Worm (Caenorhabditis elegans): ENCODE results near the gene F31B12.4.

Gene F31B12.4

DNA sequence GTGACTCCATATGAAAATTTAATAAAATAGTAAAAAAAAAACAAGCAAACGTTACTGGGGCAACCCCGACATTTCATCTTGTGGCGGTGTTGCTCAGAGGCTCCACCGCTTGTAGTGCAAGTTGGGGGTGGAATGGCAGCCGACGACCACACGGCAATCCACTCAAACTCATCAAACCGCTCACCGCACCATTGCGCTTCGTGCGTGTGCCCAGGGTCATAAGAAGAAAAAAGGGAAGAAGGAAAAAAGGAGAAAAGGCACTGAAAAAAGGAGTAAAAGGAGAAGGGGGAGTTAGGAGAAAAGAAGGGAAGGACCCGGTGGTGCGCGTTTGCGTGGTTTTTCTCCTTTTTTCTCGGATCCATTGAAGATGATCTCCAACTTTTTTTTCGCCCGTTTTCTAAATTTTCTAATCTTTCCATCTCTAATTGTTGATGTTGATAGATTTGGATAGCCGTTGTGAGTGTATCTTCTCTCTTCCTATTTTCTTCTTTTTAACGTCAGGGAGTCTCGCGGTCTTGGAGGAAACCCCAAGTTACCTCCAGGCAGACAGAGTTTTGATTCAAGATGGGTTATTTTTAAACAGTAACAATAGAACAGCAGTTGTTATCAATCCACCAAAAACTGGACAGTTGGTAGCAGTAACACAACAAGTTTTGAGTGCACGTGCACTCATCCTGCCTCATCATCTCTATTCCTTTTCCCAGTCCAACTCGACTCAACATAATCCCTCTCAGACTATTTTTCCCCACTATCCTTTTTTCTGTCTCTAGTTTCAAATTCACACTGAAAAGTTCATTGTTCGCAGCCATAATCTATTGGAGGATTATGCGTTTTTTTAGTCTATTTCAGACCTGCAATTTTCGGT, 36.0 kb upstream of the F31B12.4 start:
- TF ChIP-seq mdl-1 (tag; optimal IDR thresholded peaks at IDR 0.05) (no peak), lin-14 (GFP tag; optimal IDR thresholded peaks at IDR 0.05) (peak; percentile 71), unc-98 (GFP tag; IDR thresholded peaks at IDR 0.05) (no peak), lin-35 (GFP tag; optimal IDR thresholded peaks at IDR 0.05) (peak in 1 of 2 experiments; percentile 2), vab-15 (tag; optimal IDR thresholded peaks at IDR 0.05) (no peak), jun-1 (tag; optimal IDR thresholded peaks at IDR 0.05) (peak; percentile 5), efl-3 (GFP tag; optimal IDR thresholded peaks at IDR 0.05) (no peak), nhr-84 (tag; optimal IDR thresholded peaks at IDR 0.05) (no peak), hpl-2 (GFP tag; optimal IDR thresholded peaks at IDR 0.05) (no peak), egl-13 (tag; optimal IDR thresholded peaks at IDR 0.05) (peak; percentile 40), snpc-4 (tag; optimal IDR thresholded peaks at IDR 0.05) (peak; percentile 3), fkh-8 (tag; optimal IDR thresholded peaks at IDR 0.05) (peak; percentile 61), dsc-1 (tag; optimal IDR thresholded peaks at IDR 0.05) (peak; percentile 44), ceh-8 (GFP tag; optimal IDR thresholded peaks at IDR 0.05) (peak; percentile 6), nhr-71 (tag; optimal IDR thresholded peaks at IDR 0.05) (peak; percentile 33), mab-9 (GFP tag; IDR thresholded peaks at IDR 0.05) (no peak), nhr-47 (tag; optimal IDR thresholded peaks at IDR 0.05) (peak; percentile 27), xbp-1 (tag; optimal IDR thresholded peaks at IDR 0.05) (no peak), snu-23 (GFP tag; optimal IDR thresholded peaks at IDR 0.05) (peak; percentile 22), alr-1 (tag; optimal IDR thresholded peaks at IDR 0.05; ENCODE audit: borderline replicate concordance) (no peak), nhr-85 (tag) (peak; percentile 89), nhr-19 (GFP tag; conservative IDR thresholded peaks at IDR 0.05) (no peak; the same call in 1 of the 2 replicates), blmp-1 (tag; optimal IDR thresholded peaks at IDR 0.05) (peak; percentile 55), elt-3 (tag; optimal IDR thresholded peaks at IDR 0.05) (peak in 1 of 6 experiments; percentile 40), pag-3 (tag; optimal IDR thresholded peaks at IDR 0.05; ENCODE audit: borderline replicate concordance, insufficient read depth) (no peak), unc-130 (tag; optimal IDR thresholded peaks at IDR 0.05) (peak; percentile 31), fkh-10 (GFP tag; optimal IDR thresholded peaks at IDR 0.05) (peak; percentile 43), rnt-1 (tag; optimal IDR thresholded peaks at IDR 0.05) (peak; percentile 8), ceh-82 (tag; optimal IDR thresholded peaks at IDR 0.05) (peak in 2 of 3 experiments; percentile 25 to 42), hlh-17 (GFP tag; optimal IDR thresholded peaks at IDR 0.05; ENCODE audit: borderline replicate concordance) (no peak), lir-3 (tag; optimal IDR thresholded peaks at IDR 0.05; ENCODE audit: poor library complexity) (no peak), efl-1 (optimal IDR thresholded peaks at IDR 0.05) (no peak), efl-1 (GFP tag; optimal IDR thresholded peaks at IDR 0.05 in 1 of 2) (peak in 1 of 2 experiments; percentile 19)

ce11 chrX:10769232-10769738, 35.3 kb upstream of the F31B12.4 start, which contains the start of gene sma-9:
TSS of gene sma-9 (plus strand) at chrX:10769282.
- TF ChIP-seq ceh-8 (GFP tag; optimal IDR thresholded peaks at IDR 0.05) (no peak), unc-130 (tag; optimal IDR thresholded peaks at IDR 0.05) (no peak), nhr-77 (tag; optimal IDR thresholded peaks at IDR 0.05) (no peak), lsy-2 (tag; optimal IDR thresholded peaks at IDR 0.05) (peak in 1 of 2 experiments; percentile 11), C04F5.9 (tag; optimal IDR thresholded peaks at IDR 0.05) (no peak), zip-4 (GFP tag; optimal IDR thresholded peaks at IDR 0.05) (no peak), fkh-8 (tag; optimal IDR thresholded peaks at IDR 0.05) (no peak), nhr-85 (tag) (peak; percentile 91), efl-3 (GFP tag; optimal IDR thresholded peaks at IDR 0.05) (peak; percentile 25), aly-2 (tag; optimal IDR thresholded peaks at IDR 0.05) (no peak), skn-1 (tag; optimal IDR thresholded peaks at IDR 0.05) (no peak), tlp-1 (tag; optimal IDR thresholded peaks at IDR 0.05) (no peak), fkh-10 (GFP tag; optimal IDR thresholded peaks at IDR 0.05) (no peak), Y116A8C.19 (tag; optimal IDR thresholded peaks at IDR 0.05; ENCODE audit: borderline replicate concordance) (no peak), vab-15 (tag; optimal IDR thresholded peaks at IDR 0.05) (no peak), lin-14 (GFP tag; optimal IDR thresholded peaks at IDR 0.05) (peak; percentile 41), mab-9 (GFP tag; IDR thresholded peaks at IDR 0.05) (no peak), nhr-20 (tag; optimal IDR thresholded peaks at IDR 0.05) (peak; percentile 21), nhr-71 (tag; optimal IDR thresholded peaks at IDR 0.05) (peak; percentile 8)

Data from whole organism, L1 larva.